Fruit fly (Drosophila melanogaster): ENCODE measurements around the gene CG3407.

The CG3407 gene

DNA sequence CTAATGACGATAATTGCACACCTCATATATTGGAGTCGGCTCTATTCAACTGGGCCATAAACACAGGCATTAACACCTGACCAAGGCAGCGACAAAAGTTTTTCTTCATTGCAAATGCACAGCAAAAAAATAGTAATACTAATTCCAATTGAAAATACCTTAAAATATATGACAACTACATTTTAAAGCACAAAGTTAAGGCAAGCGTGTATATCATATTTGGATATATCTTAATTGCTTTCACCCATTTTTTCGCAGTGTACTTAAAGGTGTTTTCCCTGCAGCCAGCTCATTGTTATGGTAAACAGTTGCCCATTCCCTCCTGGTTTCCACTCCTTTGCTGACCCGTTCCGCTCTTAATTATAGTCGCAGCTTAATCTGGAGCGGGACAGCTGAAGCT is 27.8 kb upstream of the CG3407 start (continued):
- no peak for TF ChIP-seq D (optimal IDR thresholded peaks at IDR 0.05)
- peak; percentile 58 for TF ChIP-seq D (GFP tag; optimal IDR thresholded peaks at IDR 0.05)
- TF ChIP-seq jigr1 (GFP tag; IDR thresholded peaks at IDR 0.05): no peak
- no peak for TF ChIP-seq CG11398 (GFP tag; optimal IDR thresholded peaks at IDR 0.05)
- TF ChIP-seq h (optimal IDR thresholded peaks at IDR 0.05): no peak
- TF ChIP-seq sqz (GFP tag; optimal IDR thresholded peaks at IDR 0.05): no peak
- no peak for TF ChIP-seq Hey (tag; optimal IDR thresholded peaks at IDR 0.05)
- no peak for TF ChIP-seq bbx (GFP tag; IDR thresholded peaks at IDR 0.05; ENCODE audit: partially characterized antibody)
- TF ChIP-seq CG7987 (GFP tag; optimal IDR thresholded peaks at IDR 0.05): no peak
- no peak for TF ChIP-seq twi (tag; optimal IDR thresholded peaks at IDR 0.05)
- peak; percentile 8 for TF ChIP-seq CG10209 (GFP tag; optimal IDR thresholded peaks at IDR 0.05)
- no peak for TF ChIP-seq CG9215 (GFP tag; IDR thresholded peaks at IDR 0.05)
- TF ChIP-seq CG12071 (GFP tag; optimal IDR thresholded peaks at IDR 0.05): no peak
- TF ChIP-seq CG14050 (GFP tag; IDR thresholded peaks at IDR 0.05): no peak
- TF ChIP-seq bowl (GFP tag; IDR thresholded peaks at IDR 0.05): no peak
- peak; percentile 14 for TF ChIP-seq CG13775 (GFP tag; optimal IDR thresholded peaks at IDR 0.05)
- TF ChIP-seq sob (GFP tag; IDR thresholded peaks at IDR 0.05): no peak
- no peak for TF ChIP-seq CG10431 (GFP tag; optimal IDR thresholded peaks at IDR 0.05)
- TF ChIP-seq Sry-β (GFP tag; optimal IDR thresholded peaks at IDR 0.05): no peak
- TF ChIP-seq Kr (GFP tag; optimal IDR thresholded peaks at IDR 0.05): no peak
- no peak; the same call in 1 of the 2 replicates for TF ChIP-seq CG10959 (GFP tag; IDR thresholded peaks at IDR 0.05)
- no peak for TF ChIP-seq CG31224 (GFP tag; IDR thresholded peaks at IDR 0.05)
- no peak for TF ChIP-seq CG5180 (GFP tag; optimal IDR thresholded peaks at IDR 0.05)
- no peak for TF ChIP-seq CG6683 (GFP tag; optimal IDR thresholded peaks at IDR 0.05)
- no peak for TF ChIP-seq ERR (GFP tag; optimal IDR thresholded peaks at IDR 0.05)
- TF ChIP-seq lov (optimal IDR thresholded peaks at IDR 0.05): no peak
- TF ChIP-seq lov (GFP tag; IDR thresholded peaks at IDR 0.05): peak; percentile 71; the same call in 1 of the 3 replicates
- TF ChIP-seq Vsx1 (GFP tag; optimal IDR thresholded peaks at IDR 0.05): no peak
- no peak for TF ChIP-seq CG17186 (GFP tag; optimal IDR thresholded peaks at IDR 0.05)
- peak; percentile 17 for TF ChIP-seq cato (GFP tag; optimal IDR thresholded peaks at IDR 0.05; ENCODE audit: borderline replicate concordance)
- no peak for TF ChIP-seq CG15073 (GFP tag; optimal IDR thresholded peaks at IDR 0.05)
- no peak; the same call in 1 of the 2 replicates for TF ChIP-seq CG8765 (GFP tag; IDR thresholded peaks at IDR 0.05)
- TF ChIP-seq bcd (GFP tag; optimal IDR thresholded peaks at IDR 0.05): no peak
- TF ChIP-seq z (GFP tag; IDR thresholded peaks at IDR 0.05): no peak
- no peak for TF ChIP-seq CG17612 (GFP tag; IDR thresholded peaks at IDR 0.05)
- TF ChIP-seq fru (optimal IDR thresholded peaks at IDR 0.05): no peak
- TF ChIP-seq CG10267 (tag; optimal IDR thresholded peaks at IDR 0.05): peak; percentile 32
- no peak for TF ChIP-seq CG10654 (GFP tag; optimal IDR thresholded peaks at IDR 0.05)
- no peak for TF ChIP-seq CG1792 (GFP tag; optimal IDR thresholded peaks at IDR 0.05)
- no peak for TF ChIP-seq klu (GFP tag; IDR thresholded peaks at IDR 0.05)
- no peak for TF ChIP-seq mld (GFP tag; IDR thresholded peaks at IDR 0.05; ENCODE audit: partially characterized antibody)
- no peak for TF ChIP-seq rib (GFP tag; IDR thresholded peaks at IDR 0.05)
- no peak for TF ChIP-seq CG12744 (GFP tag; optimal IDR thresholded peaks at IDR 0.05)
- no peak for TF ChIP-seq Ets97D (GFP tag; optimal IDR thresholded peaks at IDR 0.05)
- TF ChIP-seq CG3281 (GFP tag; optimal IDR thresholded peaks at IDR 0.05): no peak
- 0 out of 2 replicates have a peak, but pooled peaks have one; percentile 20 for TF ChIP-seq CG32767 (GFP tag; IDR thresholded peaks at IDR 0.05)
- TF ChIP-seq Neu2 (GFP tag; optimal IDR thresholded peaks at IDR 0.05; ENCODE audit: borderline replicate concordance): no peak
- TF ChIP-seq YL-1 (GFP tag; optimal IDR thresholded peaks at IDR 0.05): no peak
- no peak for TF ChIP-seq TFAM (GFP tag; optimal IDR thresholded peaks at IDR 0.05)
- TF ChIP-seq Bdp1 (GFP tag; optimal IDR thresholded peaks at IDR 0.05): no peak
- no peak for TF ChIP-seq Sox100B (GFP tag; optimal IDR thresholded peaks at IDR 0.05)
- no peak for TF ChIP-seq Six4 (GFP tag; optimal IDR thresholded peaks at IDR 0.05)
- TF ChIP-seq unc-4 (GFP tag; IDR thresholded peaks at IDR 0.05; ENCODE audit: partially characterized antibody): no peak

Data from whole organism, embryonic.